Fruit fly (Drosophila melanogaster): ENCODE results near the gene Fer1.
A peak's percentile ranks its signal among the peaks of the same experiment; 100 is the strongest.

The Fer1 gene

dm6 chr3R:7086377-7087200, 49.4 kb upstream of the Fer1 start, which contains the start of gene alphaTub84B (continued):
- TF ChIP-seq NFAT (GFP tag; IDR thresholded peaks at IDR 0.05) (peak; percentile 84), cwo (GFP tag; optimal IDR thresholded peaks at IDR 0.05) (peak; percentile 67), CG11696 (GFP tag; IDR thresholded peaks at IDR 0.05) (peak; percentile 28; the same call in 1 of the 2 replicates), ro (GFP tag; IDR thresholded peaks at IDR 0.05) (no peak), chif (GFP tag; optimal IDR thresholded peaks at IDR 0.05) (peak; percentile 34 to 41), org-1 (GFP tag; optimal IDR thresholded peaks at IDR 0.05) (no peak), CG2129 (GFP tag; IDR thresholded peaks at IDR 0.05; ENCODE audit: partially characterized antibody) (no peak), CG17568 (GFP tag; optimal IDR thresholded peaks at IDR 0.05) (peak; percentile 48), lbe (GFP tag; optimal IDR thresholded peaks at IDR 0.05) (peak; percentile 57), CG7963 (GFP tag; IDR thresholded peaks at IDR 0.05; ENCODE audit: partially characterized antibody) (0 out of 3 replicates have a peak, but pooled peaks have one; percentile 20), lola (GFP tag; optimal IDR thresholded peaks at IDR 0.05) (no peak), zfh1 (GFP tag; IDR thresholded peaks at IDR 0.05) (peak; percentile 78), tna (GFP tag; IDR thresholded peaks at IDR 0.05; ENCODE audit: partially characterized antibody) (peak; percentile 71), exex (tag; optimal IDR thresholded peaks at IDR 0.05) (no peak), Nf-YA (GFP tag; IDR thresholded peaks at IDR 0.05) (no peak), gem (tag; optimal IDR thresholded peaks at IDR 0.05) (peak; percentile 39), grn (GFP tag; optimal IDR thresholded peaks at IDR 0.05) (peak; percentile 62), Bgb (GFP tag; IDR thresholded peaks at IDR 0.05; ENCODE audit: partially characterized antibody) (peak; percentile 77), Ets97D (GFP tag; optimal IDR thresholded peaks at IDR 0.05) (peak; percentile 62), CG17186 (GFP tag; optimal IDR thresholded peaks at IDR 0.05) (peak; percentile 62), sr (GFP tag; IDR thresholded peaks at IDR 0.05) (peak; percentile 82; the same call in 2 of the 3 replicates), dan (GFP tag; IDR thresholded peaks at IDR 0.05) (no peak), psq (GFP tag; optimal IDR thresholded peaks at IDR 0.05) (peak; percentile 30), CG11695 (GFP tag; IDR thresholded peaks at IDR 0.05) (no peak), CG12744 (GFP tag; optimal IDR thresholded peaks at IDR 0.05) (peak; percentile 56), D (optimal IDR thresholded peaks at IDR 0.05) (no peak), D (GFP tag; optimal IDR thresholded peaks at IDR 0.05) (peak; percentile 48), cas (GFP tag; IDR thresholded peaks at IDR 0.05) (peak; percentile 63), HLH54F (GFP tag; optimal IDR thresholded peaks at IDR 0.05) (peak; percentile 55), onecut (GFP tag; IDR thresholded peaks at IDR 0.05) (peak; percentile 99), Pdp1 (GFP tag; optimal IDR thresholded peaks at IDR 0.05) (peak; percentile 63 to 79), pita (GFP tag; optimal IDR thresholded peaks at IDR 0.05) (peak; percentile 93), C15 (GFP tag; IDR thresholded peaks at IDR 0.05) (peak; percentile 28; the same call in 1 of the 3 replicates), CG12391 (tag; optimal IDR thresholded peaks at IDR 0.05) (peak; percentile 47), CG9215 (GFP tag; IDR thresholded peaks at IDR 0.05) (peak; percentile 32; the same call in 1 of the 2 replicates)

dm6 chr3R:7087201-7087505, 48.9 kb upstream of the Fer1 start:
- no peak for TF ChIP-seq Lim3 (GFP tag; IDR thresholded peaks at IDR 0.05)
- TF ChIP-seq zf30C (GFP tag; optimal IDR thresholded peaks at IDR 0.05) = no peak
- no peak for TF ChIP-seq pnt (GFP tag; optimal IDR thresholded peaks at IDR 0.05)
- 0 out of 3 replicates have a peak, but pooled peaks have one; percentile 27 for TF ChIP-seq mld (GFP tag; IDR thresholded peaks at IDR 0.05; ENCODE audit: partially characterized antibody)
- TF ChIP-seq ci (GFP tag; IDR thresholded peaks at IDR 0.05) = 0 out of 3 replicates have a peak, but pooled peaks have one; percentile 26
- peak; percentile 59 for TF ChIP-seq Med (GFP tag)
- peak; percentile 33 for TF ChIP-seq CG17912 (GFP tag; optimal IDR thresholded peaks at IDR 0.05)
- peak; percentile 57 for TF ChIP-seq Ets65A (GFP tag)
- TF ChIP-seq chm (GFP tag; IDR thresholded peaks at IDR 0.05) = peak; percentile 53; the same call in 1 of the 2 replicates

Data from whole organism, embryonic.